Fruit fly (Drosophila melanogaster): ENCODE results near the gene grn.

grn gene

dm6 chr3R:8110198-8110642, 71.0 kb downstream of the grn start (continued):
- TF ChIP-seq MTF-1 (GFP tag; optimal IDR thresholded peaks at IDR 0.05; ENCODE audit: borderline replicate concordance) (no peak), inv (GFP tag; IDR thresholded peaks at IDR 0.05; ENCODE audit: partially characterized antibody) (no peak), CG12659 (GFP tag; optimal IDR thresholded peaks at IDR 0.05) (peak; percentile 70), kah (GFP tag; optimal IDR thresholded peaks at IDR 0.05) (no peak), gro (GFP tag; optimal IDR thresholded peaks at IDR 0.05) (peak; percentile 17), pan (optimal IDR thresholded peaks at IDR 0.05) (no peak), pan (GFP tag; optimal IDR thresholded peaks at IDR 0.05 in 1 of 2, IDR thresholded peaks at IDR 0.05 in 1 of 2) (peak in 1 of 2 experiments; percentile 65), phol (tag; optimal IDR thresholded peaks at IDR 0.05) (peak; percentile 70), CG11723 (GFP tag; optimal IDR thresholded peaks at IDR 0.05) (peak; percentile 40), stc (GFP tag; IDR thresholded peaks at IDR 0.05) (peak; percentile 82), CG16815 (GFP tag; optimal IDR thresholded peaks at IDR 0.05) (peak; percentile 32), dpn (GFP tag; optimal IDR thresholded peaks at IDR 0.05) (peak; percentile 59 to 67), CG1603 (tag; optimal IDR thresholded peaks at IDR 0.05) (peak; percentile 75), dmrt11E (tag; optimal IDR thresholded peaks at IDR 0.05) (peak; percentile 49), Lhr (GFP tag; optimal IDR thresholded peaks at IDR 0.05) (no peak), wor (GFP tag; IDR thresholded peaks at IDR 0.05) (peak; percentile 14; the same call in 1 of the 2 replicates), tio (GFP tag; optimal IDR thresholded peaks at IDR 0.05) (peak; percentile 62), cad (GFP tag; optimal IDR thresholded peaks at IDR 0.05) (no peak), Jarid2 (GFP tag; optimal IDR thresholded peaks at IDR 0.05) (peak; percentile 10), CG9215 (GFP tag; IDR thresholded peaks at IDR 0.05) (peak; percentile 47; the same call in 1 of the 2 replicates), crp (GFP tag; optimal IDR thresholded peaks at IDR 0.05) (no peak), nerfin-2 (GFP tag; IDR thresholded peaks at IDR 0.05; ENCODE audit: partially characterized antibody) (no peak), org-1 (GFP tag; optimal IDR thresholded peaks at IDR 0.05) (peak; percentile 57), dan (GFP tag; IDR thresholded peaks at IDR 0.05) (no peak), tup (GFP tag; optimal IDR thresholded peaks at IDR 0.05) (no peak), CG2889 (GFP tag; IDR thresholded peaks at IDR 0.05) (peak; percentile 65; the same call in 2 of the 3 replicates), gt (GFP tag; IDR thresholded peaks at IDR 0.05) (no peak), CG12104 (GFP tag; optimal IDR thresholded peaks at IDR 0.05) (peak; percentile 30), CG10543 (GFP tag; optimal IDR thresholded peaks at IDR 0.05) (no peak), D (optimal IDR thresholded peaks at IDR 0.05) (no peak), D (GFP tag; optimal IDR thresholded peaks at IDR 0.05) (peak; percentile 74), Meics (GFP tag; optimal IDR thresholded peaks at IDR 0.05) (peak; percentile 69), CG9817 (tag; optimal IDR thresholded peaks at IDR 0.05) (peak; percentile 68), zf30C (GFP tag; optimal IDR thresholded peaks at IDR 0.05) (peak; percentile 52), CG6272 (GFP tag; IDR thresholded peaks at IDR 0.05) (peak; percentile 52; the same call in 1 of the 2 replicates), CG13296 (GFP tag; optimal IDR thresholded peaks at IDR 0.05) (peak; percentile 22), aop (GFP tag; IDR thresholded peaks at IDR 0.05) (no peak), ham (GFP tag; IDR thresholded peaks at IDR 0.05) (no peak), CG33557 (GFP tag; optimal IDR thresholded peaks at IDR 0.05) (peak; percentile 22), tin (GFP tag; optimal IDR thresholded peaks at IDR 0.05) (peak; percentile 72), hth (optimal IDR thresholded peaks at IDR 0.05) (no peak), cwo (GFP tag; optimal IDR thresholded peaks at IDR 0.05) (peak; percentile 51), Ptx1 (GFP tag; IDR thresholded peaks at IDR 0.05) (peak; percentile 76), Side (GFP tag; optimal IDR thresholded peaks at IDR 0.05) (peak; percentile 62), nmo (GFP tag; optimal IDR thresholded peaks at IDR 0.05) (peak; percentile 58), repo (GFP tag; optimal IDR thresholded peaks at IDR 0.05) (peak; percentile 59), pros (GFP tag; optimal IDR thresholded peaks at IDR 0.05) (peak; percentile 87), CG15011 (GFP tag; optimal IDR thresholded peaks at IDR 0.05) (no peak), YL-1 (GFP tag; optimal IDR thresholded peaks at IDR 0.05) (no peak), CG10321 (GFP tag; IDR thresholded peaks at IDR 0.05) (no peak), CG15696 (tag; optimal IDR thresholded peaks at IDR 0.05) (peak; percentile 19)

All from whole organism, embryonic.